Worm (Caenorhabditis elegans) whole organism, late embryonic: ENCODE results near the gene cng-2.

Source experiments
- ama-1 ChIP-seq: fragments of 150-350 bp; optimal IDR thresholded peaks from 2 replicates; lab custom pipeline; 2014
- elt-2 ChIP-seq: sonication (generic microtip); optimal IDR thresholded peaks from 2 replicates; lab custom pipeline; 2016; ENCODE audit warnings: missing genetic modification reagents, missing genetic modification characterization, missing compliant biosample characterization
- fax-1 ChIP-seq: sonication (generic microtip); optimal IDR thresholded peaks from 2 replicates; lab custom pipeline; 2016; ENCODE audit warnings: missing genotype, missing genetic modification characterization, missing compliant biosample characterization
- fkh-10 ChIP-seq: fragments of 150-350 bp; optimal IDR thresholded peaks from 2 replicates; lab custom pipeline; 2014; ENCODE audit warnings: missing biosample characterization, missing genetic modification reagents, missing genetic modification characterization
- lim-6 ChIP-seq: sonication (generic microtip); optimal IDR thresholded peaks from 2 replicates; lab custom pipeline; 2016; ENCODE audit warnings: missing genetic modification characterization, missing compliant biosample characterization
- nfya-1 ChIP-seq: sonication (generic microtip); optimal IDR thresholded peaks from 2 replicates; lab custom pipeline; 2017; ENCODE audit warnings: missing genetic modification characterization, mild to moderate bottlenecking, missing compliant biosample characterization, antibody characterized with exemption, moderate library complexity
- nhr-232 ChIP-seq: sonication (generic microtip); optimal IDR thresholded peaks from 2 replicates; lab custom pipeline; 2016; ENCODE audit warnings: missing genetic modification characterization, missing compliant biosample characterization
- npax-4 ChIP-seq: sonication (generic microtip); optimal IDR thresholded peaks from 2 replicates; lab custom pipeline; 2016; ENCODE audit warnings: missing genetic modification characterization, missing compliant biosample characterization
- odd-2 ChIP-seq: sonication (generic microtip); optimal IDR thresholded peaks from 2 replicates; lab custom pipeline; 2017; ENCODE audit warnings: antibody characterized with exemption, mild to moderate bottlenecking, missing genetic modification characterization, missing compliant biosample characterization
- pha-4 ChIP-seq: fragments of 150-350 bp; optimal IDR thresholded peaks from 2 replicates; lab custom pipeline; 2018; ENCODE audit warnings: missing biosample characterization, missing genetic modification reagents, missing genetic modification characterization
- pqm-1 ChIP-seq: sonication (generic microtip); optimal IDR thresholded peaks from 2 replicates; lab custom pipeline; 2016; ENCODE audit warnings: missing genetic modification characterization, missing compliant biosample characterization
- sox-2 ChIP-seq: fragments of 200-800 bp; sonication (Bioruptor generic); IDR thresholded peaks from 2 replicates; pipeline ENCODE4 v1.3.6; 2022; ENCODE audit warnings: missing genetic modification reagents, missing genetic modification characterization, missing compliant biosample characterization
- tbx-2 ChIP-seq: sonication (generic microtip); optimal IDR thresholded peaks from 2 replicates; lab custom pipeline; 2016; ENCODE audit warnings: missing genetic modification characterization, missing compliant biosample characterization
- zip-5 ChIP-seq: sonication (generic microtip); optimal IDR thresholded peaks from 2 replicates; lab custom pipeline; 2016; ENCODE audit warnings: missing genetic modification characterization, missing compliant biosample characterization

DNA sequence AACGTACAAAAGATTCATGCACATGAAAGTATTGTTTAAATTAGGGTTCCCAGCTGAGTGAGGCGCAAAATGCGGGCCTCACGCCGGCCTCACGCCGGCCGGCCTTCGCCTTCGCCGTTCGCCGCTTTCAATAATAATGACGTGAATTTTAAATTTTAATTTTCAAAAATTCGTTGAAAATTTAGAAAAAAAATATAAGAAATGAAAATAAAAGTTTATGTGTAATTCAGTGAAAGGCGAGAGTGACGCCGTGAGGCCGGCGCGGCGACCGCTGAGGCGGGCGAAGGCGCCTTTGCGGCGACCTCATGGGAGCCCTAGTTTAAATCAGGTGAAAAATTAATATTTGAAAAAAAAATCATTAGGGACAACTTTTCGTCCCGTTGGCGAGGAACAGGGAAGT lies 20.5 kb downstream of the cng-2 start:
- TF ChIP-seq sox-2 (GFP tag; lab: Robert Waterston, UW), result no peak
- TF ChIP-seq nfya-1 (tag; lab: Kevin White, UChicago), result no peak
- TF ChIP-seq fkh-10 (GFP tag; lab: Kevin White, UChicago), result no peak
- no peak for TF ChIP-seq elt-2
- TF ChIP-seq fax-1, result no peak
- no peak for TF ChIP-seq zip-5 (tag; lab: Kevin White, UChicago)
- no peak for TF ChIP-seq pqm-1 (tag; lab: Kevin White, UChicago)
- TF ChIP-seq pha-4 (tag; lab: Kevin White, UChicago), result no peak
- TF ChIP-seq tbx-2 (tag; lab: Kevin White, UChicago), result no peak
- no peak for TF ChIP-seq ama-1 (lab: Kevin White, UChicago)
- TF ChIP-seq npax-4 (tag; lab: Kevin White, UChicago), result no peak
- no peak for TF ChIP-seq nhr-232
- no peak for TF ChIP-seq odd-2 (tag; lab: Kevin White, UChicago)
- TF ChIP-seq lim-6 (tag; lab: Kevin White, UChicago), result no peak
